Worm (Caenorhabditis elegans) whole organism, young adult: ENCODE data around the gene Y73B6BL.44.
A peak's percentile ranks its signal among the peaks of the same experiment; 100 is the strongest.

Source experiments
- B0261.1 ChIP-seq: sonication (generic microtip); optimal IDR thresholded peaks from 2 replicates; lab custom pipeline; 2016; ENCODE audit warnings: mild to moderate bottlenecking, missing genetic modification characterization, moderate library complexity, missing compliant biosample characterization
- B0336.3 ChIP-seq: fragments of 200-800 bp; sonication (Bioruptor generic); IDR thresholded peaks from 2 replicates; pipeline ENCODE4 v1.3.6; 2022; ENCODE audit warnings: missing genetic modification characterization, missing compliant biosample characterization
- C06A6.2 ChIP-seq: fragments of 200-800 bp; sonication (Bioruptor generic); conservative IDR thresholded peaks from 2 replicates; pipeline ENCODE4 v1.3.6; 2022; ENCODE audit warnings: missing genetic modification characterization, missing compliant biosample characterization
- D2030.7 ChIP-seq: fragments of 200-800 bp; sonication (Bioruptor generic); IDR thresholded peaks from 2 replicates; pipeline ENCODE4 v1.3.6; 2022; ENCODE audit warnings: missing genetic modification reagents, missing genetic modification characterization, missing compliant biosample characterization
- F49E8.2 ChIP-seq: sonication (generic microtip); optimal IDR thresholded peaks from 3 replicates; lab custom pipeline; 2017; ENCODE audit warnings: missing genetic modification characterization, mild to moderate bottlenecking, missing compliant biosample characterization, antibody characterized with exemption, moderate library complexity; ENCODE audit not compliant: insufficient read depth
- F55B11.4 ChIP-seq: sonication (generic microtip); optimal IDR thresholded peaks from 2 replicates; lab custom pipeline; 2016; ENCODE audit warnings: missing compliant biosample characterization, missing genetic modification characterization, borderline replicate concordance; ENCODE audit not compliant: insufficient read depth
- T07F8.4 ChIP-seq: sonication (generic microtip); optimal IDR thresholded peaks from 2 replicates; lab custom pipeline; 2016; ENCODE audit warnings: mild to moderate bottlenecking, missing genetic modification characterization, moderate library complexity, missing compliant biosample characterization
- Y56A3A.18 ChIP-seq: fragments of 200-800 bp; sonication (Bioruptor generic); IDR thresholded peaks from 2 replicates; pipeline ENCODE4 v1.3.6; 2022; ENCODE audit warnings: missing genetic modification reagents, missing genetic modification characterization, missing compliant biosample characterization
- ZK185.1 ChIP-seq: sonication (generic microtip); optimal IDR thresholded peaks from 2 replicates; lab custom pipeline; 2016; ENCODE audit warnings: mild to moderate bottlenecking, missing genetic modification characterization, missing compliant biosample characterization; ENCODE audit not compliant: poor library complexity, severe bottlenecking
- akir-1 ChIP-seq: fragments of 200-800 bp; sonication (Bioruptor generic); optimal IDR thresholded peaks from 2 replicates; lab custom pipeline; 2018; ENCODE audit warnings: mild to moderate bottlenecking, missing genetic modification characterization, moderate library complexity, missing compliant biosample characterization
- ama-1 ChIP-seq, 3 experiments: fragments of 150-350 bp in 1 of 3; sonication (generic microtip) in 2 of 3; optimal IDR thresholded peaks; 2 replicates each; lab custom pipeline; 2014 to 2018; ENCODE audit warnings: missing biosample characterization in 2 of 3, missing genetic modification characterization in 2 of 3, missing genetic modification reagents in 2 of 3
- aptf-2 ChIP-seq: fragments of 200-800 bp; sonication (Bioruptor generic); conservative IDR thresholded peaks from 2 replicates; pipeline ENCODE4 v1.3.6; 2022; ENCODE audit warnings: missing genetic modification reagents, missing genetic modification characterization, missing compliant biosample characterization
- aptf-3 ChIP-seq: fragments of 200-800 bp; sonication (Bioruptor generic); IDR thresholded peaks from 2 replicates; pipeline ENCODE4 v1.3.6; 2022; ENCODE audit warnings: missing genetic modification characterization, missing compliant biosample characterization
- attf-3 ChIP-seq: fragments of 200-800 bp; sonication (Bioruptor generic); conservative IDR thresholded peaks from 2 replicates; pipeline ENCODE4 v1.3.6; 2022; ENCODE audit warnings: missing genetic modification reagents, missing genetic modification characterization, missing compliant biosample characterization
- attf-5 ChIP-seq: fragments of 200-800 bp; sonication (Bioruptor generic); optimal IDR thresholded peaks from 2 replicates; lab custom pipeline; 2018; ENCODE audit warnings: mild to moderate bottlenecking, missing genetic modification characterization, missing compliant biosample characterization
- bed-2 ChIP-seq: fragments of 200-800 bp; sonication (Bioruptor generic); IDR thresholded peaks from 2 replicates; pipeline ENCODE4 v1.3.6; 2022; ENCODE audit warnings: missing genetic modification reagents, missing genetic modification characterization, missing compliant biosample characterization
- cebp-2 ChIP-seq: fragments of 200-800 bp; sonication (Bioruptor generic); IDR thresholded peaks from 2 replicates; pipeline ENCODE4 v1.3.6; 2022; ENCODE audit warnings: missing genetic modification characterization, missing compliant biosample characterization
- ceh-58 ChIP-seq: fragments of 200-800 bp; sonication (Bioruptor generic); IDR thresholded peaks from 2 replicates; pipeline ENCODE4 v1.3.6; 2022; ENCODE audit warnings: missing genetic modification characterization, missing compliant biosample characterization
- egl-44 ChIP-seq: fragments of 200-800 bp; sonication (Bioruptor generic); IDR thresholded peaks from 2 replicates; pipeline ENCODE4 v1.3.6; 2022; ENCODE audit warnings: missing genetic modification reagents, missing genetic modification characterization, missing compliant biosample characterization
- hlh-12 ChIP-seq: sonication (generic microtip); optimal IDR thresholded peaks from 2 replicates; lab custom pipeline; 2016; ENCODE audit warnings: missing genetic modification characterization, missing compliant biosample characterization
- hlh-26 ChIP-seq: fragments of 200-800 bp; sonication (Bioruptor generic); conservative IDR thresholded peaks from 2 replicates; pipeline ENCODE4 v1.3.6; 2022; ENCODE audit warnings: missing genetic modification reagents, missing genetic modification characterization, missing compliant biosample characterization
- hmg-20 ChIP-seq: fragments of 200-800 bp; sonication (Bioruptor generic); IDR thresholded peaks from 2 replicates; pipeline ENCODE4 v1.3.6; 2022; ENCODE audit warnings: missing genetic modification reagents, missing genetic modification characterization, missing compliant biosample characterization
- hsf-1 ChIP-seq: fragments of 200-800 bp; sonication (Bioruptor generic); IDR thresholded peaks from 2 replicates; pipeline ENCODE4 v1.3.6; 2022; ENCODE audit warnings: missing genetic modification reagents, missing genetic modification characterization, missing compliant biosample characterization
- lag-1 ChIP-seq: fragments of 200-800 bp; sonication (Bioruptor generic); IDR thresholded peaks from 2 replicates; pipeline ENCODE4 v1.3.6; 2022; ENCODE audit warnings: missing genetic modification reagents, missing genetic modification characterization, missing compliant biosample characterization
- lin-26 ChIP-seq: fragments of 200-800 bp; sonication (Bioruptor generic); IDR thresholded peaks from 2 replicates; pipeline ENCODE4 v1.3.6; 2022; ENCODE audit warnings: missing genetic modification reagents, missing genetic modification characterization, missing compliant biosample characterization
- lsy-27 ChIP-seq: sonication (generic microtip); optimal IDR thresholded peaks from 2 replicates; lab custom pipeline; 2017; ENCODE audit warnings: missing genetic modification characterization, mild to moderate bottlenecking, missing compliant biosample characterization, antibody characterized with exemption, missing genotype, borderline replicate concordance; ENCODE audit not compliant: insufficient read depth
- madf-10 ChIP-seq: sonication (generic microtip); optimal IDR thresholded peaks from 2 replicates; lab custom pipeline; 2016; ENCODE audit warnings: mild to moderate bottlenecking, missing genetic modification characterization, missing compliant biosample characterization
- madf-3 ChIP-seq: fragments of 200-800 bp; sonication (Bioruptor generic); IDR thresholded peaks from 2 replicates; pipeline ENCODE4 v1.3.6; 2022; ENCODE audit warnings: missing genetic modification reagents, missing genetic modification characterization, missing compliant biosample characterization
- madf-6 ChIP-seq: fragments of 200-800 bp; sonication (Bioruptor generic); IDR thresholded peaks from 2 replicates; pipeline ENCODE4 v1.3.6; 2022; ENCODE audit warnings: missing genetic modification reagents, missing genetic modification characterization, missing compliant biosample characterization
- mcd-1 ChIP-seq: fragments of 200-800 bp; sonication (Bioruptor generic); IDR thresholded peaks from 2 replicates; pipeline ENCODE4 v1.3.6; 2022; ENCODE audit warnings: missing genetic modification reagents, missing genetic modification characterization, missing compliant biosample characterization
- mxl-1 ChIP-seq: sonication (generic microtip); optimal IDR thresholded peaks from 2 replicates; lab custom pipeline; 2016; ENCODE audit warnings: missing genetic modification characterization, missing compliant biosample characterization
- nfya-1 ChIP-seq: sonication (generic microtip); optimal IDR thresholded peaks from 2 replicates; lab custom pipeline; 2017; ENCODE audit warnings: antibody characterized with exemption, missing compliant biosample characterization, missing genetic modification characterization, borderline replicate concordance; ENCODE audit not compliant: insufficient read depth
- nhr-179 ChIP-seq: sonication (generic microtip); optimal IDR thresholded peaks from 2 replicates; lab custom pipeline; 2016; ENCODE audit warnings: mild to moderate bottlenecking, missing genetic modification characterization, missing compliant biosample characterization
- pha-4 ChIP-seq: fragments of 150-350 bp; sonication (generic microtip); optimal IDR thresholded peaks from 2 replicates; lab custom pipeline; 2014; ENCODE audit warnings: missing biosample characterization, missing genetic modification reagents, missing genetic modification characterization
- repo-1 ChIP-seq: sonication (generic microtip); optimal IDR thresholded peaks from 2 replicates; lab custom pipeline; 2017; ENCODE audit warnings: mild to moderate bottlenecking, missing genetic modification characterization, missing compliant biosample characterization
- sdz-38 ChIP-seq: sonication (generic microtip); optimal IDR thresholded peaks from 2 replicates; lab custom pipeline; 2016; ENCODE audit warnings: missing genotype, missing genetic modification characterization, missing compliant biosample characterization
- sea-2 ChIP-seq: fragments of 200-800 bp; sonication (Bioruptor generic); IDR thresholded peaks from 2 replicates; pipeline ENCODE4 v1.3.6; 2022; ENCODE audit warnings: missing genetic modification characterization, missing compliant biosample characterization
- snpc-1.1 ChIP-seq: sonication (generic microtip); optimal IDR thresholded peaks from 2 replicates; lab custom pipeline; 2017; ENCODE audit warnings: missing genetic modification characterization, mild to moderate bottlenecking, missing compliant biosample characterization, antibody characterized with exemption, moderate library complexity, missing genotype, missing genetic modification reagents; ENCODE audit not compliant: insufficient read depth
- snpc-1.3 ChIP-seq: sonication (generic microtip); optimal IDR thresholded peaks from 2 replicates; lab custom pipeline; 2017; ENCODE audit warnings: missing genetic modification characterization, mild to moderate bottlenecking, missing compliant biosample characterization, antibody characterized with exemption, moderate library complexity, missing genotype, missing genetic modification reagents; ENCODE audit not compliant: insufficient read depth
- snpc-4 ChIP-seq, 5 experiments: fragments of 150-350 bp in 1 of 5; sonication (generic microtip) in 4 of 5; optimal IDR thresholded peaks; 2 replicates each; lab custom pipeline; 2014 to 2018; ENCODE audit warnings: missing genetic modification characterization in 5 of 5, missing biosample characterization in 3 of 5, antibody characterized with exemption in 2 of 5, mild to moderate bottlenecking in 2 of 5, missing compliant biosample characterization in 2 of 5, missing genotype in 2 of 5, moderate library complexity in 2 of 5, missing genetic modification reagents in 1 of 5
- sptf-2 ChIP-seq: fragments of 200-800 bp; sonication (Bioruptor generic); optimal IDR thresholded peaks from 2 replicates; lab custom pipeline; 2018; ENCODE audit warnings: mild to moderate bottlenecking, missing genetic modification characterization, missing compliant biosample characterization
- tbp1 ChIP-seq: fragments of 200-800 bp; sonication (Bioruptor generic); optimal IDR thresholded peaks from 2 replicates; lab custom pipeline; 2018; ENCODE audit warnings: mild to moderate bottlenecking, missing genetic modification characterization, missing compliant biosample characterization
- unc-130 ChIP-seq: sonication (generic microtip); optimal IDR thresholded peaks from 2 replicates; lab custom pipeline; 2016; ENCODE audit warnings: missing genetic modification reagents, missing genetic modification characterization, missing compliant biosample characterization
- xnd-1 ChIP-seq: sonication (generic microtip); optimal IDR thresholded peaks from 2 replicates; lab custom pipeline; 2016; ENCODE audit warnings: missing genotype, missing genetic modification reagents, missing genetic modification characterization, missing compliant biosample characterization
- zim-3 ChIP-seq: sonication (generic microtip); optimal IDR thresholded peaks from 2 replicates; lab custom pipeline; 2017; ENCODE audit warnings: mild to moderate bottlenecking, missing genetic modification characterization, moderate library complexity, missing compliant biosample characterization
- ztf-18 ChIP-seq: sonication (generic microtip); optimal IDR thresholded peaks from 2 replicates; lab custom pipeline; 2016; ENCODE audit warnings: missing genotype, mild to moderate bottlenecking, missing genetic modification characterization, missing compliant biosample characterization
- ztf-26 ChIP-seq: sonication (generic microtip); optimal IDR thresholded peaks from 2 replicates; lab custom pipeline; 2017; ENCODE audit warnings: missing genetic modification characterization, missing compliant biosample characterization

Gene Y73B6BL.44

ce11 chrIV:6480978-6481377 lies 12.4 kb upstream of the Y73B6BL.44 start (continued):
- peak; percentile 44; the same call in 1 of the 2 replicates for TF ChIP-seq hsf-1
- 0 out of 2 replicates have a peak, but pooled peaks have one; percentile 45 for TF ChIP-seq hmg-20 (GFP tag; lab: Robert Waterston, UW)
- no peak for TF ChIP-seq sdz-38
- peak; percentile 94 for TF ChIP-seq lin-26 (GFP tag; lab: Robert Waterston, UW)
- TF ChIP-seq madf-6 (GFP tag; lab: Robert Waterston, UW), result no peak
- no peak for TF ChIP-seq hlh-26 (GFP tag; lab: Robert Waterston, UW)
- TF ChIP-seq B0261.1 (tag; lab: Kevin White, UChicago), result peak; percentile 78
- TF ChIP-seq unc-130 (GFP tag; lab: Kevin White, UChicago), result peak; percentile 4
- peak; percentile 45 for TF ChIP-seq T07F8.4 (tag; lab: Kevin White, UChicago)
- no peak for TF ChIP-seq xnd-1
- TF ChIP-seq snpc-1.3 (tag; lab: Kevin White, UChicago), result peak; percentile 66
- peak; percentile 43 for TF ChIP-seq repo-1 (tag; lab: Kevin White, UChicago)
- peak; percentile 62 for TF ChIP-seq ztf-18
- TF ChIP-seq hlh-12, result peak; percentile 26
- TF ChIP-seq bed-2 (GFP tag; lab: Robert Waterston, UW), result no peak
- TF ChIP-seq tbp1, result peak; percentile 96
- no peak for TF ChIP-seq nfya-1 (tag; lab: Kevin White, UChicago)
- TF ChIP-seq mxl-1 (tag; lab: Kevin White, UChicago), result peak; percentile 66
- TF ChIP-seq lsy-27 (tag; lab: Kevin White, UChicago), result peak; percentile 16
- no peak; the same call in 1 of the 2 replicates for TF ChIP-seq C06A6.2
- 0 out of 2 replicates have a peak, but pooled peaks have one; percentile 55 for TF ChIP-seq madf-3 (GFP tag; lab: Robert Waterston, UW)
- no peak for TF ChIP-seq cebp-2 (GFP tag; lab: Robert Waterston, UW)
- no peak for TF ChIP-seq aptf-2
- TF ChIP-seq attf-3 (GFP tag; lab: Robert Waterston, UW), result 0 out of 2 replicates have a peak, but pooled peaks have one; percentile 47
- peak; percentile 61 for TF ChIP-seq attf-5
- TF ChIP-seq ZK185.1, result peak; percentile 85
- TF ChIP-seq Y56A3A.18 (GFP tag; lab: Robert Waterston, UW), result peak; percentile 63
- TF ChIP-seq aptf-3 (GFP tag; lab: Robert Waterston, UW), result no peak
- TF ChIP-seq D2030.7 (GFP tag; lab: Robert Waterston, UW), result no peak
- no peak for TF ChIP-seq akir-1 (GFP tag; lab: Kevin White, UChicago)
- TF ChIP-seq pha-4 (tag; lab: Kevin White, UChicago), result no peak
- no peak for TF ChIP-seq F55B11.4 (tag; lab: Kevin White, UChicago)
- TF ChIP-seq ztf-26 (tag; lab: Kevin White, UChicago), result peak; percentile 57
- TF ChIP-seq B0336.3 (GFP tag; lab: Robert Waterston, UW), result peak; percentile 57
- TF ChIP-seq egl-44, result peak; percentile 75; the same call in 1 of the 2 replicates
- peak; percentile 73 for TF ChIP-seq zim-3 (tag; lab: Kevin White, UChicago)
- TF ChIP-seq ceh-58 (GFP tag; lab: Robert Waterston, UW), result no peak
- no peak for TF ChIP-seq lag-1 (GFP tag; lab: Robert Waterston, UW)
- TF ChIP-seq snpc-1.1 (tag; lab: Kevin White, UChicago), result peak; percentile 42
- peak; percentile 82 for TF ChIP-seq snpc-4 (GFP tag; optimal IDR thresholded peaks at IDR 0.05; lab: Kevin White, UChicago)
- peak; percentile 29 to 95 (median 94) for TF ChIP-seq snpc-4 (tag; optimal IDR thresholded peaks at IDR 0.05; lab: Kevin White, UChicago)
- TF ChIP-seq mcd-1, result peak; percentile 62
- no peak for TF ChIP-seq nhr-179 (tag; lab: Kevin White, UChicago)
- peak; percentile 54 for TF ChIP-seq F49E8.2 (tag; lab: Kevin White, UChicago)
- peak; percentile 66 for TF ChIP-seq madf-10 (tag; lab: Kevin White, UChicago)
- TF ChIP-seq sea-2 (GFP tag; lab: Robert Waterston, UW), result no peak
- TF ChIP-seq ama-1 (optimal IDR thresholded peaks at IDR 0.05; lab: Kevin White, UChicago), result no peak
- peak in 1 of 2 experiments; percentile 51 for TF ChIP-seq ama-1 (GFP tag; optimal IDR thresholded peaks at IDR 0.05; lab: Kevin White, UChicago)
- no peak for TF ChIP-seq sptf-2 (GFP tag; lab: Kevin White, UChicago)
